Fruit fly (Drosophila melanogaster) whole organism, adult: ENCODE measurements around the gene CG31533.

Experiments
- CG11617 ChIP-seq: fragments of 200-800 bp; sonication (Bioruptor generic); optimal IDR thresholded peaks from 2 replicates; lab custom pipeline; 2017; ENCODE audit warnings: mild to moderate bottlenecking, missing biosample characterization, missing genetic modification reagents, missing genetic modification characterization
- CG12768 ChIP-seq: fragments of 200-800 bp; sonication (Bioruptor generic); optimal IDR thresholded peaks from 2 replicates; lab custom pipeline; 2017; ENCODE audit warnings: missing biosample characterization, missing genetic modification characterization, mild to moderate bottlenecking, moderate library complexity, missing genetic modification reagents
- CG14711 ChIP-seq: fragments of 200-800 bp; sonication (Bioruptor generic); optimal IDR thresholded peaks from 2 replicates; lab custom pipeline; 2018; ENCODE audit warnings: missing biosample characterization, mild to moderate bottlenecking, missing genetic modification characterization, moderate library complexity
- CG1620 ChIP-seq: fragments of 200-800 bp; sonication (Bioruptor generic); optimal IDR thresholded peaks from 2 replicates; lab custom pipeline; 2016; ENCODE audit warnings: missing biosample characterization, missing genetic modification characterization
- CG33017 ChIP-seq: fragments of 200-800 bp; sonication (Bioruptor generic); optimal IDR thresholded peaks from 2 replicates; lab custom pipeline; 2018; ENCODE audit warnings: missing biosample characterization, mild to moderate bottlenecking, missing genetic modification characterization, moderate library complexity
- CG5204 ChIP-seq: fragments of 200-800 bp; sonication (Bioruptor generic); optimal IDR thresholded peaks from 2 replicates; lab custom pipeline; 2016; ENCODE audit warnings: missing biosample characterization, missing genetic modification characterization
- CG7045 ChIP-seq: fragments of 200-800 bp; sonication (Bioruptor generic); optimal IDR thresholded peaks from 2 replicates; lab custom pipeline; 2017; ENCODE audit warnings: missing biosample characterization, mild to moderate bottlenecking, missing genetic modification characterization
- CG7101 ChIP-seq: fragments of 200-800 bp; sonication (Bioruptor generic); optimal IDR thresholded peaks from 2 replicates; lab custom pipeline; 2018; ENCODE audit warnings: missing biosample characterization, mild to moderate bottlenecking, missing genetic modification characterization, moderate library complexity
- Clk ChIP-seq: fragments of 200-800 bp; sonication (Bioruptor generic); optimal IDR thresholded peaks from 2 replicates; lab custom pipeline; 2017; ENCODE audit warnings: missing biosample characterization, missing genetic modification characterization
- Crg-1 ChIP-seq: fragments of 200-800 bp; sonication (Bioruptor generic); optimal IDR thresholded peaks from 2 replicates; lab custom pipeline; 2016; ENCODE audit warnings: missing biosample characterization, missing genetic modification characterization
- Hr96 ChIP-seq: fragments of 200-800 bp; sonication (Bioruptor generic); optimal IDR thresholded peaks from 2 replicates; lab custom pipeline; 2016; ENCODE audit warnings: missing biosample characterization, missing genetic modification characterization
- Mnt ChIP-seq: fragments of 200-800 bp; sonication (Bioruptor generic); optimal IDR thresholded peaks from 2 replicates; lab custom pipeline; 2016; ENCODE audit warnings: missing biosample characterization, mild to moderate bottlenecking, missing genetic modification characterization
- bab1 ChIP-seq: fragments of 200-800 bp; sonication (Bioruptor generic); optimal IDR thresholded peaks from 3 replicates; lab custom pipeline; 2019; ENCODE audit warnings: missing biosample characterization, mild to moderate bottlenecking, missing genetic modification characterization, moderate library complexity
- cic ChIP-seq: fragments of 200-800 bp; sonication (Bioruptor generic); optimal IDR thresholded peaks from 2 replicates; lab custom pipeline; 2017; ENCODE audit warnings: missing biosample characterization, mild to moderate bottlenecking, missing genetic modification characterization, moderate library complexity
- cnc ChIP-seq, 2 experiments: fragments of >200 bp; optimal IDR thresholded peaks; 2 replicates each; lab custom pipeline; 2017
- kay ChIP-seq: fragments of 200-800 bp; sonication (Bioruptor generic); peaks from one replicate; lab custom pipeline; 2016; ENCODE audit warnings: missing biosample characterization, missing genetic modification characterization, borderline replicate concordance
- ovo ChIP-seq: fragments of 200-800 bp; sonication (Bioruptor generic); optimal IDR thresholded peaks from 2 replicates; lab custom pipeline; 2016; ENCODE audit warnings: missing biosample characterization, missing genetic modification characterization
- pad ChIP-seq: fragments of 200-800 bp; sonication (Bioruptor generic); optimal IDR thresholded peaks from 3 replicates; lab custom pipeline; 2017; ENCODE audit warnings: missing biosample characterization, missing genetic modification characterization, mild to moderate bottlenecking, moderate library complexity, missing genetic modification reagents
- tj ChIP-seq: fragments of 200-800 bp; sonication (Bioruptor generic); optimal IDR thresholded peaks from 3 replicates; lab custom pipeline; 2017; ENCODE audit warnings: missing biosample characterization, mild to moderate bottlenecking, missing genetic modification characterization, moderate library complexity
- toe ChIP-seq: fragments of 200-800 bp; sonication (Bioruptor generic); optimal IDR thresholded peaks from 2 replicates; lab custom pipeline; 2016; ENCODE audit warnings: missing biosample characterization, missing genetic modification characterization

Gene CG31533

dm6 chr3R:14118350-14118749 lies 38.9 kb downstream of the CG31533 start, which contains the start of gene Kif19A:
Gene Kif19A, minus strand, starts transcription at chr3R:14118450.
- TF ChIP-seq CG12768: no peak
- no peak for TF ChIP-seq tj (GFP tag; lab: Kevin White, UChicago)
- no peak for TF ChIP-seq Hr96
- TF ChIP-seq CG1620 (GFP tag; lab: Kevin White, UChicago): no peak
- TF ChIP-seq kay (GFP tag; lab: Kevin White, UChicago): no peak
- TF ChIP-seq toe (GFP tag; lab: Kevin White, UChicago): no peak

DNA sequence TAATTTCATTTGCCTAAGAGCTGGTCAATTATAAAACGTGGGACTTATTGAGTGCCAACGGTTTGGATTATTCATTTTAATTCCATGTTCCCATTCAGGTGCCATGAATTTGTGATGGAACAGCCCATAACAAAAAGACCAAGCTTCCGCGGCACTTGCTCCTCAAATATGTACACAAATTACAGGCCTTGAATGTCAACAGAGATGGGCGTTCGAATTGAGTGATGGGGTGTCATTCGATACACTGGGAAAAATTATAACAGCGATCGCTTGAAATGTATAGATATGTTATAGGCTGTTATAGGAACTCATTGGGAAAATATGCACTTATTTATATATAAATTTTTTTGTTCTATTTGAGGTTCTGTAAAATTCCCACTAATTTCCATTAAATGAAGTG lies 41.1 kb downstream of the CG31533 start:
- TF ChIP-seq bab1 (GFP tag; lab: Kevin White, UChicago) (no peak), CG11617 (GFP tag; lab: Kevin White, UChicago) (no peak), Clk (GFP tag; lab: Kevin White, UChicago) (no peak), CG1620 (GFP tag; lab: Kevin White, UChicago) (no peak), kay (GFP tag; lab: Kevin White, UChicago) (no peak), Hr96 (no peak), CG5204 (GFP tag; lab: Kevin White, UChicago) (no peak), cic (GFP tag; lab: Kevin White, UChicago) (no peak), CG14711 (tag; lab: Kevin White, UChicago) (no peak), cnc (optimal IDR thresholded peaks at IDR 0.05; lab: Kevin White, UChicago) (no peak), toe (GFP tag; lab: Kevin White, UChicago) (no peak)

DNA sequence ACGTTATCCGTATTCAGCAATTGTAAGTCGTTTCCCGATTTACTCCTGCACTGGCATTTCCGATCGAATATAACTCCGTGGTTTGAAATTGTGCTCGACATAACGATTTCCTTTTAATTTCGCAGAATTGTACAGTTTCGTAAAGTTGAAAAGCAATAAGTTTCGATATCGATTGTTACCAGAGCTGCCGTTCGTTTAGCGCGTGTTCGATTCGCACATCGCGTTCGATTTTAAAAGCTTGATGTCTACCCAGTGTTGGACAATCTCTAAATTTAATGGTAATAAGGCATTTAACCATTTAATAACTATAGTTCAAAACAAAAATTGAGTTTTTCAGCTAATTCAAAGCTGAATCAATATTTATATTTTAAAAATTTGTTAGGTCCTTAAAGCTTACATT lies 45.2 kb downstream of the CG31533 start, which contains the start of gene CG14357:
Gene CG14357, minus strand, starts transcription at position 101 of the 400 bp plus-strand sequence.
- TF ChIP-seq ovo (GFP tag; lab: Kevin White, UChicago) (no peak), CG14711 (tag; lab: Kevin White, UChicago) (no peak), Crg-1 (GFP tag; lab: Kevin White, UChicago) (no peak), pad (no peak), CG7045 (GFP tag; lab: Kevin White, UChicago) (no peak), Mnt (GFP tag; lab: Kevin White, UChicago) (no peak), cic (GFP tag; lab: Kevin White, UChicago) (no peak), bab1 (GFP tag; lab: Kevin White, UChicago) (no peak), Hr96 (no peak), CG7101 (no peak), cnc (optimal IDR thresholded peaks at IDR 0.05; lab: Kevin White, UChicago) (no peak), CG12768 (no peak)

DNA sequence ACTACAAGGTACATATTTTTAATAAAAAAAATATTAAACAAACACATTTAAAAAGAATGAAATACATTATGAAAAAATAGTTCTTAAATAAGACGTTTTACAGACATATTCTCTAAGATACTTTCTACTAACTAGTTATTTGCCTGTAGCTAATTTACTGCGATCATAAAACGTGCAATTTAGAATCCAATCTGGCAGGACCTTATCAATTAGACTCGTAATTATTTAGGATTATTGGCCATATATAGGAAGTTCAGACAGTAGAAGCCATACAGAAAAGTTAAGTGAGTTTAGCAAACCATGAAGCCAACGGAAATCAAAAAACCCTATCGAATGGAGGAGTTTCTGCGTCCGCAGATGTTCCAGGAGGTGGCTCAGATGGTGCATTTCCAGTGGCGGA lies 48.1 kb downstream of the CG31533 start, which contains the start of gene Or88a:
Gene Or88a, plus strand, starts transcription at position 301 of the 400 bp plus-strand sequence.
- TF ChIP-seq cic (GFP tag; lab: Kevin White, UChicago): no peak
- no peak for TF ChIP-seq Clk (GFP tag; lab: Kevin White, UChicago)
- no peak for TF ChIP-seq CG11617 (GFP tag; lab: Kevin White, UChicago)
- TF ChIP-seq ovo (GFP tag; lab: Kevin White, UChicago): no peak
- no peak for TF ChIP-seq CG14711 (tag; lab: Kevin White, UChicago)
- TF ChIP-seq bab1 (GFP tag; lab: Kevin White, UChicago): no peak
- TF ChIP-seq CG5204 (GFP tag; lab: Kevin White, UChicago): no peak
- TF ChIP-seq Hr96: no peak
- TF ChIP-seq cnc (optimal IDR thresholded peaks at IDR 0.05; lab: Kevin White, UChicago): no peak

dm6 chr3R:14108158-14108921 lies 48.9 kb downstream of the CG31533 start, which contains the start of gene CG12402:
Gene CG12402, minus strand, starts transcription at chr3R:14108321.
- no peak for TF ChIP-seq cnc (optimal IDR thresholded peaks at IDR 0.05; lab: Kevin White, UChicago)
- TF ChIP-seq CG14711 (tag; lab: Kevin White, UChicago): no peak
- TF ChIP-seq CG12768: no peak
- TF ChIP-seq pad: peak; percentile 43
- TF ChIP-seq Hr96: no peak
- TF ChIP-seq CG7101: no peak
- peak; percentile 41 for TF ChIP-seq CG7045 (GFP tag; lab: Kevin White, UChicago)
- TF ChIP-seq Crg-1 (GFP tag; lab: Kevin White, UChicago): no peak
- TF ChIP-seq cic (GFP tag; lab: Kevin White, UChicago): peak; percentile 3
- TF ChIP-seq CG5204 (GFP tag; lab: Kevin White, UChicago): no peak
- peak; percentile 14 for TF ChIP-seq CG33017 (tag; lab: Kevin White, UChicago)

DNA sequence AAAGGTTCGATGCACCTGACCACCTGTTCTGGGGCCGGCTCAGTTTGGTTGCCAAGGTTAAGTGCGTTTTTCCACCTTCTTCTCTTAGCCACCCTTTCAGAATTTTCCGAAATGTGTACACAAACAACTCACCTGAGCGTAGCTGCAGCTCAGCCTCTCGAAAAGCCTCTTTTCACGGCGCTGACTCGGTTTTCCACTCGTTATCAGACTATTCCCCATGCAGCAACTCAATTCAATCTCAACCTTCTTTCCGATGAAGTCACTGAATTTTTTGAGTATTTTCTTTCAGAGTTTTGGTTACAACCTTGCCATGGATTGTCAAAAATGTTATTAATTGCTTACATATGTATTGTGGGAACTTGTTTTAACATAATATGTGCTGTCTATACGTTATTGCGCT lies 49.6 kb downstream of the CG31533 start:
- TF ChIP-seq Mnt (GFP tag; lab: Kevin White, UChicago) (no peak), cic (GFP tag; lab: Kevin White, UChicago) (no peak), CG14711 (tag; lab: Kevin White, UChicago) (no peak), Crg-1 (GFP tag; lab: Kevin White, UChicago) (no peak), ovo (GFP tag; lab: Kevin White, UChicago) (no peak), CG12768 (no peak), cnc (optimal IDR thresholded peaks at IDR 0.05; lab: Kevin White, UChicago) (no peak), CG11617 (GFP tag; lab: Kevin White, UChicago) (no peak), toe (GFP tag; lab: Kevin White, UChicago) (no peak), CG1620 (GFP tag; lab: Kevin White, UChicago) (no peak), pad (no peak)
